Worm (Caenorhabditis elegans): Measurements from ENCODE around the gene hst-2.
A peak's percentile ranks its signal among the peaks of the same experiment; 100 is the strongest.

Gene hst-2

ce11 chrX:11226595-11226994, 19.6 kb upstream of the hst-2 start, which contains the start of gene C34F6.12:
Gene C34F6.12 (minus strand): TSS chrX:11226695.
- TF ChIP-seq elt-1 (tag; optimal IDR thresholded peaks at IDR 0.05; ENCODE audit: borderline replicate concordance, insufficient read depth) (no peak), nhr-237 (tag; optimal IDR thresholded peaks at IDR 0.05) (no peak), flh-1 (GFP tag; optimal IDR thresholded peaks at IDR 0.05) (no peak), mls-2 (tag; optimal IDR thresholded peaks at IDR 0.05) (no peak), mab-5 (tag; optimal IDR thresholded peaks at IDR 0.05) (no peak), drap-1 (GFP tag; optimal IDR thresholded peaks at IDR 0.05) (no peak), ham-2 (GFP tag; optimal IDR thresholded peaks at IDR 0.05) (no peak), elt-3 (tag; optimal IDR thresholded peaks at IDR 0.05) (no peak), blmp-1 (tag; optimal IDR thresholded peaks at IDR 0.05) (no peak), unc-39 (tag; optimal IDR thresholded peaks at IDR 0.05) (no peak), ceh-83 (GFP tag; optimal IDR thresholded peaks at IDR 0.05) (no peak)

ce11 chrX:11222597-11223218, 15.8 kb upstream of the hst-2 start, which contains the start of gene C34F6.9:
Gene C34F6.9 (minus strand): TSS chrX:11222647.
- TF ChIP-seq tbx-8 (GFP tag; optimal IDR thresholded peaks at IDR 0.05) (no peak), unc-62 (GFP tag; optimal IDR thresholded peaks at IDR 0.05) (no peak), nhr-76 (tag; optimal IDR thresholded peaks at IDR 0.05) (no peak), nhr-28 (tag; optimal IDR thresholded peaks at IDR 0.05) (no peak), unc-39 (tag; optimal IDR thresholded peaks at IDR 0.05) (no peak), mls-2 (tag; optimal IDR thresholded peaks at IDR 0.05) (no peak), M03D4.4 (tag; optimal IDR thresholded peaks at IDR 0.05) (no peak), ces-1 (GFP tag; optimal IDR thresholded peaks at IDR 0.05) (no peak), flh-1 (GFP tag; optimal IDR thresholded peaks at IDR 0.05) (no peak), sem-2 (GFP tag; optimal IDR thresholded peaks at IDR 0.05) (no peak), nhr-12 (tag; optimal IDR thresholded peaks at IDR 0.05) (no peak), sptf-1 (tag; optimal IDR thresholded peaks at IDR 0.05) (no peak), ham-2 (GFP tag; optimal IDR thresholded peaks at IDR 0.05) (no peak)

- TF ChIP-seq M03D4.4 (tag; optimal IDR thresholded peaks at IDR 0.05) (no peak), cnd-1 (tag; optimal IDR thresholded peaks at IDR 0.05) (no peak), ztf-11 (tag; optimal IDR thresholded peaks at IDR 0.05) (no peak), ces-1 (GFP tag; optimal IDR thresholded peaks at IDR 0.05) (no peak), tbx-8 (GFP tag; optimal IDR thresholded peaks at IDR 0.05) (no peak), sem-2 (GFP tag; optimal IDR thresholded peaks at IDR 0.05) (no peak), mab-5 (tag; optimal IDR thresholded peaks at IDR 0.05) (no peak), ham-2 (GFP tag; optimal IDR thresholded peaks at IDR 0.05) (peak; percentile 70), nhr-76 (tag; optimal IDR thresholded peaks at IDR 0.05) (no peak), lsy-2 (tag; optimal IDR thresholded peaks at IDR 0.05) (no peak), elt-1 (tag; optimal IDR thresholded peaks at IDR 0.05; ENCODE audit: borderline replicate concordance, insufficient read depth) (no peak), hlh-1 (tag; optimal IDR thresholded peaks at IDR 0.05) (peak; percentile 10), pha-4 (tag; optimal IDR thresholded peaks at IDR 0.05) (no peak), nhr-28 (tag; optimal IDR thresholded peaks at IDR 0.05) (no peak), lin-32 (GFP tag; optimal IDR thresholded peaks at IDR 0.05) (no peak), ceh-39 (tag; optimal IDR thresholded peaks at IDR 0.05) (no peak), flh-1 (GFP tag; optimal IDR thresholded peaks at IDR 0.05) (no peak), blmp-1 (tag; optimal IDR thresholded peaks at IDR 0.05) (no peak), zip-8 (tag; optimal IDR thresholded peaks at IDR 0.05) (no peak), unc-120 (tag; optimal IDR thresholded peaks at IDR 0.05; ENCODE audit: poor library complexity, severe bottlenecking) (no peak), sptf-1 (tag; optimal IDR thresholded peaks at IDR 0.05) (no peak), ceh-43 (GFP tag; optimal IDR thresholded peaks at IDR 0.05) (no peak), nhr-2 (tag; optimal IDR thresholded peaks at IDR 0.05) (peak; percentile 38), snpc-4 (tag; optimal IDR thresholded peaks at IDR 0.05) (no peak), nhr-12 (tag; optimal IDR thresholded peaks at IDR 0.05) (no peak), mep-1 (tag; optimal IDR thresholded peaks at IDR 0.05) (peak; percentile 27), unc-62 (GFP tag; optimal IDR thresholded peaks at IDR 0.05) (no peak), mls-2 (tag; optimal IDR thresholded peaks at IDR 0.05) (no peak)
These were observed 8.6 kb upstream of the hst-2 start, which contains the start of the genes C34F6.7 and idh-2 for ce11 chrX:11215420-11216050. Gene C34F6.7 (minus strand): TSS chrX:11215470. Gene idh-2 (plus strand): TSS chrX:11216000.

All from whole organism, mixed stage, embryonic.